Worm (Caenorhabditis elegans): Measurements from ENCODE around the gene Y55B1AR.4.

DNA sequence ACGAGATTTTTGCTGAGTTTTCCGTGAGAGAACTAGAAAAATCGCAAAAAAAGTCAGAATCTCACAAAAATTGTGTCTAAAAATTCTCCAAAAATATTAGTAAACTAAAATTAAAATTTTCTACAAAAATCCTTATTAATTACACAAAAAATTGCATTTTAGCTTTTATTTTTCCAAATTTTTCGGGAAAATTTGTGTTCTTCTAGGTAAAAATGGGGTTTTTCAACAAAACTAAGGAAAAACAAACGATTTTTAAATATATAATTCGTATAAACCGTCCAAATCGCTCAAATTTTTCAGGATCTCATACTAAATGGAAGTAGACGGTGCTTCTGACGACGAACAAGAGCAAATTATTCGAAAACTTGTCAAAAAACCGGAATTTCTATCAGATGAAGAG is 36.4 kb upstream of the Y55B1AR.4 start, which contains the start of gene W06E11.1:
- TF ChIP-seq pha-4 (tag; optimal IDR thresholded peaks at IDR 0.05) (no peak), fkh-10 (GFP tag; optimal IDR thresholded peaks at IDR 0.05) (no peak), dve-1 (tag; optimal IDR thresholded peaks at IDR 0.05) (no peak)
